Worm (Caenorhabditis elegans) whole organism, mixed stage, embryonic: ENCODE results near the gene F13D12.5.

ENCODE experiments used
- lsy-2 ChIP-seq: fragments of 150-350 bp; optimal IDR thresholded peaks from 2 replicates; lab custom pipeline; 2014; ENCODE audit warnings: missing biosample characterization, missing genetic modification characterization
- mep-1 ChIP-seq: fragments of 150-350 bp; optimal IDR thresholded peaks from 2 replicates; lab custom pipeline; 2017; ENCODE audit warnings: missing biosample characterization, missing genetic modification reagents, missing genetic modification characterization, inconsistent platforms
- nhr-237 ChIP-seq: fragments of 150-350 bp; optimal IDR thresholded peaks from 2 replicates; lab custom pipeline; 2014; ENCODE audit warnings: missing biosample characterization, missing genetic modification characterization
- nhr-28 ChIP-seq: fragments of 150-350 bp; optimal IDR thresholded peaks from 2 replicates; lab custom pipeline; 2014; ENCODE audit warnings: missing biosample characterization, missing genetic modification characterization
- snpc-4 ChIP-seq: fragments of 150-350 bp; optimal IDR thresholded peaks from 2 replicates; lab custom pipeline; 2014; ENCODE audit warnings: missing biosample characterization, missing genetic modification characterization
- unc-39 ChIP-seq: fragments of 150-350 bp; optimal IDR thresholded peaks from 2 replicates; lab custom pipeline; 2014; ENCODE audit warnings: missing biosample characterization, missing genetic modification characterization
- unc-62 ChIP-seq: fragments of 150-350 bp; optimal IDR thresholded peaks from 2 replicates; lab custom pipeline; 2014; ENCODE audit warnings: missing biosample characterization, missing genetic modification reagents, missing genetic modification characterization
- zip-8 ChIP-seq: fragments of 150-350 bp; optimal IDR thresholded peaks from 2 replicates; lab custom pipeline; 2014; ENCODE audit warnings: missing biosample characterization, missing genetic modification characterization
- ztf-11 ChIP-seq: fragments of 150-350 bp; optimal IDR thresholded peaks from 2 replicates; lab custom pipeline; 2014; ENCODE audit warnings: missing biosample characterization, missing genetic modification characterization

- TF ChIP-seq nhr-28 (no peak), unc-62 (GFP tag; lab: Kevin White, UChicago) (no peak), unc-39 (no peak), zip-8 (tag; lab: Kevin White, UChicago) (no peak), snpc-4 (no peak), mep-1 (no peak), ztf-11 (tag; lab: Kevin White, UChicago) (no peak), nhr-237 (tag; lab: Kevin White, UChicago) (no peak), lsy-2 (tag; lab: Kevin White, UChicago) (no peak)
Observed at ce11 chrII:11685177-11685576, 41.4 kb upstream of the F13D12.5 start, which contains the start of gene C47D12.5.
